Worm (Caenorhabditis elegans): ENCODE measurements around the gene H23L24.4.
"Not testable (repeated sequence)": the region's sequence is repeated elsewhere in the genome, so short reads cannot be mapped to it uniquely, and the experiment has no call there.

H23L24.4 gene

DNA sequence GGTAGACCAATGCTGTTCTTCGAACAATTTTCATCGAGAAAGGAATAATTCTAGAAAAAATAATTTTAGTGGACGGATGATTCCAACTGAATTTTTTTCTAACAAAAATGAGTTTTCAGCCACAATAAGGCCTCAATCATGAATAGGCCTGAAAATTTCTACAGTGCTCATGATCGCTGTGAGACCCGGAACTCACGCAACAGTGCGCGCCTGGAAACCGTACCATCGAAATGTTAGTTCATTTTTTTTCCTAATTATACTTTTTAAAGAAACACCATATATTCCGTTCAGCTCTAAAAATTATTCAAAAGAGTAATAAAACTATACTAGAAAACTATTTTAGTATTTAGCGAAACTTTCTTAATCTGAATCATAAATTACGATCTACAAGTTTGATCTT is 19.5 kb upstream of the H23L24.4 start:
- TF ChIP-seq unc-62 (GFP tag; optimal IDR thresholded peaks at IDR 0.05) = no peak

ce11 chrIV:8723720-8724119 is 18.3 kb upstream of the H23L24.4 start, which contains the start of gene F21D5.9:
Gene F21D5.9, plus strand, starts transcription at chrIV:8724020.
- no peak for TF ChIP-seq unc-62 (GFP tag; optimal IDR thresholded peaks at IDR 0.05)

DNA sequence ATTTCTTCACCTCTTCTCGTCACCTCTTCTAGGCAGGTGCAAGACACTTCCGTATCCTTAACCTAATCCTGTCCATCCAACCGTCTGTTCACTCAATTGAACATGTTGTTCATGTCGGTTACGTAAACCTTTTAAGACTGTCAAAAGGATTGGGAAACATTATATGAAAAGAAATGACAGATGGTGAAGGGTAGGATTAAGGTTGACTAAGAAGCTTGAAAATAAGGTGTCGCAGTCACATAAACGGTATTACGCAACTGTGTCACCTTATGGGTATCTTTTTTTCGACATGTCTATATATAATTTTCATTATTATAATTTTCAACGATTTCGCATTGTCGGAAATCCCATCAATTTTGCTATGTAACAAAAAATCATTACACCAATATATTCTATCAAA is 17.4 kb upstream of the H23L24.4 start:
- TF ChIP-seq unc-62 (GFP tag; optimal IDR thresholded peaks at IDR 0.05) = no peak

ce11 chrIV:8718153-8718552 is 12.7 kb upstream of the H23L24.4 start, which contains the start of gene H23L24.1:
Gene H23L24.1, plus strand, starts transcription at chrIV:8718453.
- no peak for TF ChIP-seq unc-62 (GFP tag; optimal IDR thresholded peaks at IDR 0.05)

ce11 chrIV:8715032-8715431 is 9.6 kb upstream of the H23L24.4 start, which contains the start of the genes parg-2 and ipla-5:
Gene parg-2, minus strand, starts transcription at chrIV:8715132.
Gene ipla-5, plus strand, starts transcription at chrIV:8715247.
- TF ChIP-seq unc-62 (GFP tag; optimal IDR thresholded peaks at IDR 0.05) = not testable (repeated sequence)

ce11 chrIV:8708046-8708445 is 2.6 kb upstream of the H23L24.4 start:
- no peak for TF ChIP-seq unc-62 (GFP tag; optimal IDR thresholded peaks at IDR 0.05)

DNA sequence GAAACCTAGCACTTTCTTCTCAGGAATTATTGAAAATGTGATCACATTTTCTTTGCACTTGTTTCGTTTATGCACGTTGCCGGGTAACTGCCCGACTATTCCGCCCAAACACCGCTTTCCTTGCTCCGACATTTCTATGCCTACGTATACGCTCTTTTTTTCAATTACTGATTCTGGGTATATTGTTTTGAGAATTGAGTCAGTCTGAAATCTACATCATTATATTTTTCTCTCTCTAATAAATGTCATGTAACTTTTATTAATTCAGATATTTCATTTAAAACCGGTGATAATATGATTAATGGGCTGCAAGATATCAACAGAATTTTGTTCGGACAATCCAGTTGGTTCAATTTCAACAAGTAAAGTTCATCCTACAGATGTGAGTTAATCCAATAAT is 8.0 kb downstream of the H23L24.4 start, which contains the start of gene ttll-11:
Gene ttll-11, plus strand, starts transcription at position 301 of the 400 bp plus-strand sequence.
- no peak for TF ChIP-seq unc-62 (GFP tag; optimal IDR thresholded peaks at IDR 0.05)

DNA sequence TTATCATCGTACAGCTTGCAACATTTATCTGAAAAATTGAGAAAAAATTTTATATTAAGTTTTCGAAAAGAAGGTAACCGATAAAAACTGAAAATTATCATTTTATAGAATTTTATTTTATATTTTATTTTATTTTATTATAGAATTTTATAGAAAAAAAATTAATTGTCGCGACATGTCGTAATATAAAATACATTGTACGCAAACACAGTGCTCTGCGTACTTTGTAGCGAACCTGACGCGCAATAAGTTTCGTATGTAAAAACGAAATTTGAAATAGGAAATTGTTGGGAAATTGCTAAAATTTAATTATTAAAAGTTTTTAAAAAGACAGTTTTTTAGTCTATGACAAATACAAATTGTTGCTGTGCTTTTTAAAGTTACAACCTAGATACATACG is 13.9 kb downstream of the H23L24.4 start, which contains the start of the genes hst-1 and ints-6:
Gene hst-1, minus strand, starts transcription at position 28 of the 400 bp plus-strand sequence.
Gene ints-6, plus strand, starts transcription at position 260 of the 400 bp plus-strand sequence.
- no peak for TF ChIP-seq unc-62 (GFP tag; optimal IDR thresholded peaks at IDR 0.05)

ce11 chrIV:8687605-8688191 is 17.7 kb downstream of the H23L24.4 start, which contains the start of gene snrp-3:
Gene snrp-3, minus strand, starts transcription at chrIV:8687810.
- no peak for TF ChIP-seq unc-62 (GFP tag; optimal IDR thresholded peaks at IDR 0.05)

- no peak for TF ChIP-seq unc-62 (GFP tag; optimal IDR thresholded peaks at IDR 0.05)
Measured at ce11 chrIV:8686966-8687365, 18.4 kb downstream of the H23L24.4 start.

- no peak for TF ChIP-seq unc-62 (GFP tag; optimal IDR thresholded peaks at IDR 0.05)
Measured at ce11 chrIV:8686510-8686909, 18.9 kb downstream of the H23L24.4 start, which contains the start of gene pole-2. Gene pole-2, minus strand, starts transcription at chrIV:8686610.

DNA sequence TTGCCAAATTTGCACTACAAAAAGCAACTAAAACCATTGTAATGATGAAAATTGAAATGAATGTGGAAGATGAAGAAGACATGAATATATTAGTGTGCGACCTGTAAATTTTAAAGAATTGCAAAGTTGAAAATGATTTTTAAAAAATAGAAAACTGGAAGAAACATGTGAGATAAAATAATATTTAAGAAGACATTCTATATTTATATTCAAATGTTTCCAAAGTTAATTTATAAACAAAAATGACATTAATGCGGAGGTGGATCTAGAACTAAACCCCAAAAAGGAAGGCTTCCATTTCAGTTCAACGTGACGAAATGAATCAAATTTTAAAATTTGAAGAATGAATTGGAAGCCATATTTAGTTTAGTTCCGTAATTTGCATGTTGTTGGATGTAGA is 26.2 kb downstream of the H23L24.4 start, which contains the start of gene nlp-60:
Gene nlp-60, minus strand, starts transcription at position 101 of the 400 bp plus-strand sequence.
- TF ChIP-seq unc-62 (GFP tag; optimal IDR thresholded peaks at IDR 0.05) = no peak

- TF ChIP-seq unc-62 (GFP tag; optimal IDR thresholded peaks at IDR 0.05) = no peak
Measured at ce11 chrIV:8677303-8677702, 28.1 kb downstream of the H23L24.4 start, which contains the start of gene F08B4.8. Gene F08B4.8, plus strand, starts transcription at chrIV:8677603.

DNA sequence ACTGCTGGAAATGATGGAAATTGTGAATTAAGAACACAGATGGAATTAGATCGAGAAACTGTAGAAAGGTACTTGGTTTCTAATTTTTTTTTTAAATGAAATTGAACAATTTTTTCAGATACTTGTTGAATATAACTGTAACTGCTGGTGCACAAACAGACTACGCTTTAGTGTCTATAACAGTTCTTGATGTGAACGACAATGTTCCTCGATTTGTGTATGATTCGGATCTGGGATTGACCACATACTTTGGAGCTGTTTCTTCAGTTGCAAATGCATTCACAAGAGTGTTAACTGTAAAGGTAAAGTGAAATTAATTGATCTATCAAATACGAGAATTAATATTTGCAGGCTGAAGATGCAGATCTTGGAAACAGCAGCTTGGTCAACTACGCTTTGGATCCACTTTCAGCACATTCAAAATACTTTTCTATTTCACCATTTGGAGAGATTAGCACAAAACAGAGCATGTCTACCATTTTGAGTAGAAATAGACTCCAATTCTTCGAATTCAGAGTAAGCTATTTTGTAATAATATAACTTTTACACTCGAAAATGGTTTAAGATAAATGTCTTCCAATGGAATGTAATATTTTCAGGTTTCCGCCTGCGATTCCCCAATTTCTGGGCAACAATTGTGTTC is 31.6 kb downstream of the H23L24.4 start:
- no peak for TF ChIP-seq unc-62 (GFP tag; optimal IDR thresholded peaks at IDR 0.05)

ce11 chrIV:8668635-8669034 is 36.8 kb downstream of the H23L24.4 start, which contains the start of gene cdh-5:
Gene cdh-5, plus strand, starts transcription at chrIV:8668935.
- TF ChIP-seq unc-62 (GFP tag; optimal IDR thresholded peaks at IDR 0.05) = no peak

- no peak for TF ChIP-seq unc-62 (GFP tag; optimal IDR thresholded peaks at IDR 0.05)
Measured at ce11 chrIV:8665778-8666177, 39.6 kb downstream of the H23L24.4 start.

DNA sequence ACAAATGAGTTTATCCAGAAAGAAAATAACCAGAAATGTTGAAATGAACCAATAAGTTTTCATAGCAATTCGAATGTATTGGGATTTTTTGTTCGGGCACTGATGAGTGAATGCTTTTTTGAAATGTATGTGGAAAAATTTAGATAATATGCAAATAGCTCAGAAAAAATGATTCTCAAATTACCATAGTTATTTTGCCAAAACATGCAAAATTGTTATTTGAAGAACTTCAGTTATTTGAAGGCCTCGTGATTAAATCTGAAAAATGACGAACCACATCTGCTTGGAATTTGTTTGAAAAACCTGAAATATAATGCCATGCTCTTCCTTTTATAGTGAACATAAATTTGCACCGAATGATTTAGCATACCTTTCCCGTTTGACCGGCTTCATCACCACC is 47.3 kb downstream of the H23L24.4 start, which contains the start of gene C49C8.6:
Gene C49C8.6, minus strand, starts transcription at position 101 of the 400 bp plus-strand sequence.
- no peak for TF ChIP-seq unc-62 (GFP tag; optimal IDR thresholded peaks at IDR 0.05)
